Fruit fly (Drosophila melanogaster) whole organism, embryonic: ENCODE data around the gene mTTF.

Source experiments
- Adf1 ChIP-seq: fragments of 200-800 bp; sonication (Bioruptor generic); IDR thresholded peaks from 2 replicates; pipeline ENCODE4 v1.3.6; 2022; ENCODE audit warnings: missing biosample characterization, missing genetic modification characterization
- B-H1 ChIP-seq: fragments of 200-800 bp; sonication (Bioruptor generic); IDR thresholded peaks from 3 replicates; pipeline ENCODE4 v1.3.6; 2022; ENCODE audit warnings: missing biosample characterization, missing genetic modification characterization
- CG10267 ChIP-seq: fragments of 200-800 bp; sonication (Bioruptor generic); optimal IDR thresholded peaks from 2 replicates; lab custom pipeline; 2018; ENCODE audit warnings: missing biosample characterization, mild to moderate bottlenecking, missing genetic modification characterization, moderate library complexity
- CG11560 ChIP-seq: fragments of 200-800 bp; sonication (Bioruptor generic); IDR thresholded peaks from 3 replicates; pipeline ENCODE4 v1.3.6; 2022; ENCODE audit warnings: missing biosample characterization, missing genetic modification characterization
- CG12299 ChIP-seq: fragments of 200-800 bp; sonication (Bioruptor generic); optimal IDR thresholded peaks from 2 replicates; lab custom pipeline; 2018; ENCODE audit warnings: missing biosample characterization, mild to moderate bottlenecking, missing genetic modification characterization
- CG1233 ChIP-seq: fragments of 200-800 bp; sonication (Bioruptor generic); optimal IDR thresholded peaks from 4 replicates; lab custom pipeline; 2018; ENCODE audit warnings: missing biosample characterization, mild to moderate bottlenecking, missing genetic modification characterization
- CG14441 ChIP-seq: fragments of 200-800 bp; sonication (Bioruptor generic); IDR thresholded peaks from 2 replicates; pipeline ENCODE4 v1.3.6; 2022; ENCODE audit warnings: missing biosample characterization, missing genetic modification characterization
- CG15073 ChIP-seq: fragments of 200-800 bp; sonication (Bioruptor generic); optimal IDR thresholded peaks from 2 replicates; lab custom pipeline; 2016; ENCODE audit warnings: missing biosample characterization, missing genetic modification characterization
- CG15269 ChIP-seq: fragments of 200-800 bp; sonication (Bioruptor generic); optimal IDR thresholded peaks from 2 replicates; lab custom pipeline; 2018; ENCODE audit warnings: missing biosample characterization, mild to moderate bottlenecking, missing genetic modification characterization, moderate library complexity
- CG17359 ChIP-seq: fragments of 200-800 bp; sonication (Bioruptor generic); optimal IDR thresholded peaks from 3 replicates; lab custom pipeline; 2018; ENCODE audit warnings: missing biosample characterization, mild to moderate bottlenecking, missing genetic modification characterization, moderate library complexity
- CG17568 ChIP-seq: fragments of 200-800 bp; sonication (Bioruptor generic); optimal IDR thresholded peaks from 2 replicates; lab custom pipeline; 2018; ENCODE audit warnings: missing biosample characterization, mild to moderate bottlenecking, missing genetic modification characterization, moderate library complexity
- CG17912 ChIP-seq: fragments of 200-800 bp; sonication (Bioruptor generic); optimal IDR thresholded peaks from 2 replicates; lab custom pipeline; 2018; ENCODE audit warnings: missing biosample characterization, mild to moderate bottlenecking, missing genetic modification characterization
- CG30403 ChIP-seq: fragments of 200-800 bp; sonication (Bioruptor generic); optimal IDR thresholded peaks from 3 replicates; lab custom pipeline; 2016; ENCODE audit warnings: missing biosample characterization, missing genetic modification characterization
- CG31388 ChIP-seq: fragments of 200-800 bp; sonication (Bioruptor generic); optimal IDR thresholded peaks from 2 replicates; lab custom pipeline; 2016; ENCODE audit warnings: missing biosample characterization, missing genetic modification characterization
- CG34224 ChIP-seq: fragments of 200-800 bp; sonication (Bioruptor generic); IDR thresholded peaks from 3 replicates; pipeline ENCODE4 v1.3.6; 2022; ENCODE audit warnings: missing biosample characterization, missing genetic modification characterization; ENCODE audit not compliant: partially characterized antibody
- CG3995 ChIP-seq: fragments of 200-800 bp; sonication (Bioruptor generic); optimal IDR thresholded peaks from 3 replicates; lab custom pipeline; 2016; ENCODE audit warnings: missing biosample characterization, missing genetic modification characterization
- CG5180 ChIP-seq: fragments of 200-800 bp; sonication (Bioruptor generic); optimal IDR thresholded peaks from 3 replicates; lab custom pipeline; 2017; ENCODE audit warnings: missing biosample characterization, missing genetic modification characterization, mild to moderate bottlenecking, moderate library complexity, missing genetic modification reagents
- CG6854 ChIP-seq: fragments of 200-800 bp; sonication (Bioruptor generic); optimal IDR thresholded peaks from 3 replicates; lab custom pipeline; 2017; ENCODE audit warnings: missing biosample characterization, mild to moderate bottlenecking, missing genetic modification characterization
- CG7745 ChIP-seq: fragments of 200-800 bp; sonication (Bioruptor generic); optimal IDR thresholded peaks from 2 replicates; lab custom pipeline; 2018; ENCODE audit warnings: missing biosample characterization, mild to moderate bottlenecking, missing genetic modification characterization, moderate library complexity
- CG8359 ChIP-seq: fragments of 200-800 bp; sonication (Bioruptor generic); optimal IDR thresholded peaks from 2 replicates; lab custom pipeline; 2017; ENCODE audit warnings: missing biosample characterization, mild to moderate bottlenecking, missing genetic modification characterization, borderline replicate concordance
- Dfd ChIP-seq, 2 experiments: fragments of >200 bp; optimal IDR thresholded peaks; 2 replicates each; lab custom pipeline; 2017; ENCODE audit warnings: missing biosample characterization in 2 of 2, missing genetic modification characterization in 2 of 2
- Dip2 ChIP-seq: fragments of 200-800 bp; sonication (Bioruptor generic); IDR thresholded peaks from 2 replicates; pipeline ENCODE4 v1.3.6; 2022; ENCODE audit warnings: missing biosample characterization, missing genetic modification characterization
- Hmr ChIP-seq: fragments of 200-800 bp; sonication (Bioruptor generic); optimal IDR thresholded peaks from 3 replicates; lab custom pipeline; 2017; ENCODE audit warnings: mild to moderate bottlenecking, missing biosample characterization, missing genetic modification reagents, missing genetic modification characterization
- Max ChIP-seq: fragments of 200-800 bp; sonication (Bioruptor generic); optimal IDR thresholded peaks from 2 replicates; lab custom pipeline; 2016; ENCODE audit warnings: missing biosample characterization, mild to moderate bottlenecking, missing genetic modification characterization
- Nf-YA ChIP-seq: fragments of 200-800 bp; sonication (Bioruptor generic); IDR thresholded peaks from 2 replicates; pipeline ENCODE4 v1.3.6; 2022; ENCODE audit warnings: missing biosample characterization, missing genetic modification characterization
- Sin3A ChIP-seq: fragments of >200 bp; optimal IDR thresholded peaks from 2 replicates; lab custom pipeline; 2018
- YL-1 ChIP-seq: fragments of 200-800 bp; sonication (Bioruptor generic); optimal IDR thresholded peaks from 3 replicates; lab custom pipeline; 2017; ENCODE audit warnings: missing biosample characterization, mild to moderate bottlenecking, missing genetic modification characterization
- ab ChIP-seq: fragments of 200-800 bp; sonication (Bioruptor generic); optimal IDR thresholded peaks from 2 replicates; lab custom pipeline; 2016; ENCODE audit warnings: missing biosample characterization, missing genetic modification characterization
- abd-A ChIP-seq: fragments of 200-800 bp; sonication (Bioruptor generic); optimal IDR thresholded peaks from 3 replicates; lab custom pipeline; 2019; ENCODE audit warnings: missing biosample characterization, mild to moderate bottlenecking, missing genetic modification characterization, moderate library complexity
- ash1 ChIP-seq: fragments of 200-800 bp; sonication (Bioruptor generic); optimal IDR thresholded peaks from 2 replicates; lab custom pipeline; 2018; ENCODE audit warnings: missing biosample characterization, mild to moderate bottlenecking, missing genetic modification characterization
- bcd ChIP-seq: fragments of 200-800 bp; sonication (Bioruptor generic); optimal IDR thresholded peaks from 2 replicates; lab custom pipeline; 2017; ENCODE audit warnings: missing biosample characterization, mild to moderate bottlenecking, missing genetic modification characterization
- corto ChIP-seq: fragments of 200-800 bp; sonication (Bioruptor generic); optimal IDR thresholded peaks from 2 replicates; lab custom pipeline; 2016; ENCODE audit warnings: missing biosample characterization, mild to moderate bottlenecking, missing genetic modification characterization, moderate library complexity
- dmrt99B ChIP-seq: fragments of 200-800 bp; sonication (Bioruptor generic); optimal IDR thresholded peaks from 2 replicates; lab custom pipeline; 2018; ENCODE audit warnings: missing biosample characterization, mild to moderate bottlenecking, missing genetic modification characterization, moderate library complexity
- dysf ChIP-seq: fragments of 200-800 bp; sonication (Bioruptor generic); IDR thresholded peaks from 3 replicates; pipeline ENCODE4 v1.3.6; 2022; ENCODE audit warnings: missing biosample characterization, missing genetic modification characterization
- ewg ChIP-seq: fragments of 200-800 bp; sonication (Bioruptor generic); optimal IDR thresholded peaks from 3 replicates; lab custom pipeline; 2017; ENCODE audit warnings: mild to moderate bottlenecking, missing biosample characterization, missing genetic modification reagents, missing genetic modification characterization
- fru ChIP-seq: fragments of >200 bp; optimal IDR thresholded peaks from 2 replicates; lab custom pipeline; 2017
- gsb ChIP-seq: fragments of 200-800 bp; sonication (Bioruptor generic); IDR thresholded peaks from 2 replicates; pipeline ENCODE4 v1.3.6; 2022; ENCODE audit warnings: missing biosample characterization, missing genetic modification characterization
- hb ChIP-seq: fragments of 200-800 bp; sonication (Bioruptor generic); IDR thresholded peaks from 3 replicates; pipeline ENCODE4 v1.3.6; 2022; ENCODE audit warnings: missing biosample characterization, missing genetic modification characterization; ENCODE audit not compliant: partially characterized antibody
- her ChIP-seq: fragments of 200-800 bp; sonication (Bioruptor generic); optimal IDR thresholded peaks from 2 replicates; lab custom pipeline; 2016; ENCODE audit warnings: missing biosample characterization, missing genetic modification characterization
- hth ChIP-seq: fragments of >200 bp; optimal IDR thresholded peaks from 2 replicates; lab custom pipeline; 2017; ENCODE audit warnings: inconsistent platforms
- ken ChIP-seq: fragments of 200-800 bp; sonication (Bioruptor generic); IDR thresholded peaks from 3 replicates; pipeline ENCODE4 v1.3.6; 2022; ENCODE audit warnings: missing biosample characterization, missing genetic modification characterization
- lola ChIP-seq, 3 experiments: fragments of >200 bp in 2 of 3; fragments of 200-800 bp in 1 of 3; sonication (Bioruptor generic) in 1 of 3; optimal IDR thresholded peaks; 2 replicates each; lab custom pipeline; 2017 to 2019; ENCODE audit warnings: missing biosample characterization in 3 of 3, missing genetic modification characterization in 3 of 3, mild to moderate bottlenecking in 1 of 3, moderate library complexity in 1 of 3
- repo ChIP-seq: fragments of 200-800 bp; sonication (Bioruptor generic); optimal IDR thresholded peaks from 2 replicates; lab custom pipeline; 2016; ENCODE audit warnings: missing biosample characterization, missing genetic modification characterization
- sna ChIP-seq: fragments of 200-800 bp; sonication (Bioruptor generic); IDR thresholded peaks from 2 replicates; pipeline ENCODE4 v1.3.6; 2022; ENCODE audit warnings: missing biosample characterization, missing genetic modification characterization; ENCODE audit not compliant: partially characterized antibody
- ssp ChIP-seq: fragments of 200-800 bp; sonication (Bioruptor generic); IDR thresholded peaks from 2 replicates; pipeline ENCODE4 v1.3.6; 2022; ENCODE audit warnings: missing biosample characterization, missing genetic modification characterization
- stc ChIP-seq: fragments of 200-800 bp; sonication (Bioruptor generic); IDR thresholded peaks from 2 replicates; pipeline ENCODE4 v1.3.6; 2022; ENCODE audit warnings: missing biosample characterization, missing genetic modification characterization
- trh ChIP-seq: fragments of 200-800 bp; sonication (Bioruptor generic); optimal IDR thresholded peaks from 2 replicates; lab custom pipeline; 2016; ENCODE audit warnings: missing biosample characterization, missing genetic modification characterization
- unpg ChIP-seq: fragments of 200-800 bp; sonication (Bioruptor generic); optimal IDR thresholded peaks from 3 replicates; lab custom pipeline; 2018; ENCODE audit warnings: missing biosample characterization, mild to moderate bottlenecking, missing genetic modification characterization, moderate library complexity
- wdn ChIP-seq: fragments of 200-800 bp; sonication (Bioruptor generic); IDR thresholded peaks from 2 replicates; pipeline ENCODE4 v1.3.6; 2022; ENCODE audit warnings: missing biosample characterization, missing genetic modification characterization
- zen2 ChIP-seq: fragments of 200-800 bp; sonication (Bioruptor generic); IDR thresholded peaks from 3 replicates; pipeline ENCODE4 v1.3.6; 2022; ENCODE audit warnings: missing biosample characterization, missing genetic modification characterization; ENCODE audit not compliant: partially characterized antibody

The mTTF gene

DNA sequence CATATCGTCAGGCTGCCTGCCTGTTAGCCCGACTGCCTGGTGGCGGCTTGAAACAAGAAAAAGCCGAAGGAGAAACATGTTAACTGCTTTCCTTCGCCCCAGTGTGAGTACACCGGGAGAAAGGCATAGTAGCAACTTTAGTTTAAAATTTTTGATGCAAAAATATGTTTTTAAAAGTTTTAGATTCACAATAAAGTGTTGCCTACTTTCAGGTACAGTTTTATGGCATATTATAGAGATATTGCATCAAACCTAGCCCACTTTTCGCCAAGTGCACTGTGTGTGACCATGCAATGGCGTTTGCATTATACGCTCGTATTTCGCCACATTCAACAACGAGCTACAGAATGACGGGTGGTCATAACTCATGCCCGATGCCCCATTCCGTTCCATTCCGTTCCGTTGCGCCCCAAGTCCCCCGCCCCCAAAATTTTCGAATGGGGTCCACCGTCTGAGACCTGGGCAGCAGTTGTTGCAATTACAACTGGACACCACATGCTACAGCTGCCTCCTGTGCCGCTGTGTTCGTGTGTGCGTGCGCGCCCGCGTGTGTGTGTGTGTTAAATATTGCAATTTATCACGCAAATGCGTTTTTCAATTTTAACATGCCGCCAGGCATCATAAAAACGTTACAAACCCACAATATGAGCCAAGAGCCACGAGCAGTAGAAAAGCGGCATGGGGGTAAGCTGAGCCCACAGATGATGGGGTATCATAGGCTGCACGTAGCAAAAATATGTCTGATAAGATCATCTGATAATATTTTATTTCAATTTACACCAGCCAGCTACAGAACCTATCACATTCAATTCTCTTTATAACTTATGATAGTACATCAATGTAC lies 21.6 kb upstream of the mTTF start (continued):
- TF ChIP-seq CG17568 (no peak), Dip2 (GFP tag; lab: Robert Waterston, UW) (no peak), hth (lab: Kevin White, UChicago) (no peak), CG15269 (peak; percentile 26), stc (GFP tag; lab: Robert Waterston, UW) (no peak), CG30403 (GFP tag; lab: Kevin White, UChicago) (peak; percentile 28), Dfd (GFP tag; optimal IDR thresholded peaks at IDR 0.05; lab: Kevin White, UChicago) (no peak), gsb (GFP tag; lab: Robert Waterston, UW) (no peak), CG5180 (no peak), CG7745 (no peak), CG12299 (tag; lab: Kevin White, UChicago) (no peak), her (GFP tag; lab: Kevin White, UChicago) (no peak), hb (no peak), ssp (GFP tag; lab: Robert Waterston, UW) (no peak), Nf-YA (no peak), CG17912 (no peak), CG8359 (no peak), B-H1 (no peak), CG11560 (tag; lab: Robert Waterston, UW) (no peak), fru (lab: Kevin White, UChicago) (no peak), bcd (no peak), sna (GFP tag; lab: Robert Waterston, UW) (no peak), wdn (GFP tag; lab: Robert Waterston, UW) (no peak), Sin3A (lab: Kevin White, UChicago) (no peak), zen2 (GFP tag; lab: Robert Waterston, UW) (no peak), CG6854 (GFP tag; lab: Kevin White, UChicago) (no peak), CG31388 (GFP tag; lab: Kevin White, UChicago) (no peak), CG17359 (peak; percentile 41), lola (GFP tag; optimal IDR thresholded peaks at IDR 0.05; lab: Kevin White, UChicago) (peak in 1 of 3 experiments; percentile 4), Adf1 (GFP tag; lab: Robert Waterston, UW) (no peak), CG14441 (GFP tag; lab: Robert Waterston, UW) (peak; percentile 23; the same call in 1 of the 2 replicates), dysf (GFP tag; lab: Robert Waterston, UW) (peak; percentile 35; the same call in 1 of the 3 replicates), CG34224 (no peak), ken (GFP tag; lab: Robert Waterston, UW) (no peak), YL-1 (GFP tag; lab: Kevin White, UChicago) (no peak), unpg (peak; percentile 37), ash1 (GFP tag; lab: Kevin White, UChicago) (no peak), CG10267 (peak; percentile 6), ab (GFP tag; lab: Kevin White, UChicago) (no peak), Hmr (GFP tag; lab: Kevin White, UChicago) (no peak), ewg (GFP tag; lab: Kevin White, UChicago) (peak; percentile 20), trh (no peak), CG3995 (GFP tag; lab: Kevin White, UChicago) (no peak), corto (GFP tag; lab: Kevin White, UChicago) (peak; percentile 91), CG1233 (GFP tag; lab: Kevin White, UChicago) (no peak), Max (GFP tag; lab: Kevin White, UChicago) (no peak), CG15073 (GFP tag; lab: Kevin White, UChicago) (no peak), dmrt99B (tag; lab: Kevin White, UChicago) (peak; percentile 32), repo (GFP tag; lab: Kevin White, UChicago) (no peak), abd-A (tag; lab: Kevin White, UChicago) (no peak)
